Worm (Caenorhabditis elegans) whole organism, mixed stage, embryonic: ENCODE measurements around the gene mig-38.

Experiments used
- blmp-1 ChIP-seq: fragments of 150-350 bp; optimal IDR thresholded peaks from 2 replicates; lab custom pipeline; 2014; ENCODE audit warnings: missing biosample characterization, missing genetic modification characterization
- ceh-43 ChIP-seq: fragments of 200-800 bp; sonication (Bioruptor generic); optimal IDR thresholded peaks from 2 replicates; lab custom pipeline; 2018; ENCODE audit warnings: mild to moderate bottlenecking, missing genetic modification characterization, moderate library complexity, missing compliant biosample characterization
- lin-13 ChIP-seq: fragments of 150-350 bp; optimal IDR thresholded peaks from 2 replicates; lab custom pipeline; 2014; ENCODE audit warnings: missing biosample characterization, missing genetic modification characterization
- lin-32 ChIP-seq: fragments of 200-800 bp; sonication (Bioruptor generic); optimal IDR thresholded peaks from 2 replicates; lab custom pipeline; 2018; ENCODE audit warnings: mild to moderate bottlenecking, missing genetic modification characterization, missing compliant biosample characterization
- lsy-2 ChIP-seq: fragments of 150-350 bp; optimal IDR thresholded peaks from 2 replicates; lab custom pipeline; 2014; ENCODE audit warnings: missing biosample characterization, missing genetic modification characterization
- mab-5 ChIP-seq: fragments of 150-350 bp; optimal IDR thresholded peaks from 2 replicates; lab custom pipeline; 2014; ENCODE audit warnings: missing biosample characterization, missing genetic modification characterization
- pha-4 ChIP-seq: fragments of 150-350 bp; optimal IDR thresholded peaks from 2 replicates; lab custom pipeline; 2018; ENCODE audit warnings: missing biosample characterization, missing genetic modification reagents, missing genetic modification characterization
- sem-2 ChIP-seq: fragments of 200-800 bp; sonication (Bioruptor generic); optimal IDR thresholded peaks from 2 replicates; lab custom pipeline; 2018; ENCODE audit warnings: mild to moderate bottlenecking, missing genetic modification characterization, missing compliant biosample characterization
- snpc-4 ChIP-seq: fragments of 150-350 bp; optimal IDR thresholded peaks from 2 replicates; lab custom pipeline; 2014; ENCODE audit warnings: missing biosample characterization, missing genetic modification characterization
- unc-62 ChIP-seq: fragments of 150-350 bp; optimal IDR thresholded peaks from 2 replicates; lab custom pipeline; 2014; ENCODE audit warnings: missing biosample characterization, missing genetic modification reagents, missing genetic modification characterization
- ztf-11 ChIP-seq: fragments of 150-350 bp; optimal IDR thresholded peaks from 2 replicates; lab custom pipeline; 2014; ENCODE audit warnings: missing biosample characterization, missing genetic modification characterization

- TF ChIP-seq snpc-4 (tag; lab: Kevin White, UChicago) (no peak), mab-5 (tag; lab: Kevin White, UChicago) (no peak), blmp-1 (tag; lab: Kevin White, UChicago) (no peak), ceh-43 (GFP tag; lab: Kevin White, UChicago) (no peak), ztf-11 (tag; lab: Kevin White, UChicago) (no peak), sem-2 (GFP tag; lab: Kevin White, UChicago) (no peak), pha-4 (tag; lab: Kevin White, UChicago) (no peak), lsy-2 (tag; lab: Kevin White, UChicago) (no peak), lin-13 (tag; lab: Kevin White, UChicago) (no peak), unc-62 (GFP tag; lab: Kevin White, UChicago) (no peak), lin-32 (GFP tag; lab: Kevin White, UChicago) (no peak)
Measured at ce11 chrIV:11582450-11583166, 11.4 kb upstream of the mig-38 start.
